Fruit fly (Drosophila melanogaster): ENCODE data around the gene CG13667.

- TF ChIP-seq pan (optimal IDR thresholded peaks at IDR 0.05) = no peak
- TF ChIP-seq psq (optimal IDR thresholded peaks at IDR 0.05) = no peak
- no peak for TF ChIP-seq usp (GFP tag; optimal IDR thresholded peaks at IDR 0.05)
These were observed 11.1 kb upstream of the CG13667 start for dm6 chr3L:8394132-8394531.

All from whole organism.